Worm (Caenorhabditis elegans) whole organism, L1 larva: Measurements from ENCODE around the gene K12H4.6.

Source experiments
- blmp-1 ChIP-seq: fragments of 150-350 bp; optimal IDR thresholded peaks from 2 replicates; lab custom pipeline; 2014; ENCODE audit warnings: missing biosample characterization, missing genetic modification characterization
- ceh-63 ChIP-seq: fragments of 200-800 bp; sonication (Bioruptor generic); optimal IDR thresholded peaks from 2 replicates; lab custom pipeline; 2018; ENCODE audit warnings: mild to moderate bottlenecking, missing genetic modification characterization, missing compliant biosample characterization
- fkh-10 ChIP-seq: sonication (generic microtip); optimal IDR thresholded peaks from 2 replicates; lab custom pipeline; 2017; ENCODE audit warnings: missing biosample characterization, missing genetic modification reagents, missing genetic modification characterization
- hpl-2 ChIP-seq: fragments of 150-350 bp; optimal IDR thresholded peaks from 2 replicates; lab custom pipeline; 2014; ENCODE audit warnings: missing biosample characterization, missing genetic modification reagents, missing genetic modification characterization
- lin-13 ChIP-seq: fragments of 150-350 bp; optimal IDR thresholded peaks from 2 replicates; lab custom pipeline; 2014; ENCODE audit warnings: missing biosample characterization, missing genetic modification reagents, missing genetic modification characterization
- lsy-2 ChIP-seq, 2 experiments: fragments of 150-350 bp; optimal IDR thresholded peaks; 2 replicates each; lab custom pipeline; 2014; ENCODE audit warnings: missing biosample characterization in 2 of 2, missing genetic modification characterization in 2 of 2
- mep-1 ChIP-seq: fragments of 150-350 bp; optimal IDR thresholded peaks from 2 replicates; lab custom pipeline; 2014; ENCODE audit warnings: missing biosample characterization, missing genetic modification characterization
- pag-3 ChIP-seq: sonication (generic microtip); optimal IDR thresholded peaks from 2 replicates; lab custom pipeline; 2017; ENCODE audit warnings: missing genetic modification characterization, mild to moderate bottlenecking, missing compliant biosample characterization, antibody characterized with exemption, borderline replicate concordance; ENCODE audit not compliant: insufficient read depth
- pax-3 ChIP-seq: fragments of 200-800 bp; sonication (Bioruptor generic); optimal IDR thresholded peaks from 2 replicates; lab custom pipeline; 2018; ENCODE audit warnings: mild to moderate bottlenecking, missing genetic modification characterization, moderate library complexity, missing compliant biosample characterization
- sptf-1 ChIP-seq: fragments of 150-350 bp; optimal IDR thresholded peaks from 2 replicates; lab custom pipeline; 2014; ENCODE audit warnings: missing biosample characterization, missing genetic modification characterization
- unc-86 ChIP-seq: sonication (generic microtip); optimal IDR thresholded peaks from 2 replicates; lab custom pipeline; 2016; ENCODE audit warnings: missing genetic modification characterization, missing compliant biosample characterization
- zag-1 ChIP-seq: fragments of 150-350 bp; optimal IDR thresholded peaks from 2 replicates; lab custom pipeline; 2014; ENCODE audit warnings: missing biosample characterization, missing genetic modification characterization
- ztf-11 ChIP-seq, 2 experiments: sonication (generic microtip); optimal IDR thresholded peaks; 2 replicates each; lab custom pipeline; 2016 to 2017; ENCODE audit warnings: missing genetic modification characterization in 2 of 2, missing biosample characterization in 1 of 2, missing compliant biosample characterization in 1 of 2

ce11 chrIII:8063659-8064058 lies 21.0 kb upstream of the K12H4.6 start:
- TF ChIP-seq lin-13 (GFP tag; lab: Kevin White, UChicago), result no peak
- no peak for TF ChIP-seq unc-86 (tag; lab: Kevin White, UChicago)
- no peak for TF ChIP-seq pag-3 (tag; lab: Kevin White, UChicago)
- TF ChIP-seq sptf-1 (tag; lab: Kevin White, UChicago), result no peak
- no peak for TF ChIP-seq mep-1 (tag; lab: Kevin White, UChicago)
- TF ChIP-seq hpl-2 (GFP tag; lab: Kevin White, UChicago), result no peak
- TF ChIP-seq blmp-1 (tag; lab: Kevin White, UChicago), result no peak
- no peak for TF ChIP-seq zag-1 (tag; lab: Kevin White, UChicago)
- TF ChIP-seq ceh-63 (GFP tag; lab: Kevin White, UChicago), result no peak
- TF ChIP-seq lsy-2 (tag; optimal IDR thresholded peaks at IDR 0.05; lab: Kevin White, UChicago), result no peak
- no peak for TF ChIP-seq fkh-10 (GFP tag; lab: Kevin White, UChicago)
- no peak for TF ChIP-seq pax-3 (tag; lab: Kevin White, UChicago)
- no peak for TF ChIP-seq ztf-11 (tag; optimal IDR thresholded peaks at IDR 0.05; lab: Kevin White, UChicago)
